Fruit fly (Drosophila melanogaster) whole organism, adult: ENCODE measurements around the gene Eip63F-1.

ENCODE experiments used
- CG11617 ChIP-seq: fragments of 200-800 bp; sonication (Bioruptor generic); optimal IDR thresholded peaks from 2 replicates; lab custom pipeline; 2017; ENCODE audit warnings: mild to moderate bottlenecking, missing biosample characterization, missing genetic modification reagents, missing genetic modification characterization
- CG12768 ChIP-seq: fragments of 200-800 bp; sonication (Bioruptor generic); optimal IDR thresholded peaks from 2 replicates; lab custom pipeline; 2017; ENCODE audit warnings: missing biosample characterization, missing genetic modification characterization, mild to moderate bottlenecking, moderate library complexity, missing genetic modification reagents
- CG14711 ChIP-seq: fragments of 200-800 bp; sonication (Bioruptor generic); optimal IDR thresholded peaks from 2 replicates; lab custom pipeline; 2018; ENCODE audit warnings: missing biosample characterization, mild to moderate bottlenecking, missing genetic modification characterization, moderate library complexity
- CG1620 ChIP-seq: fragments of 200-800 bp; sonication (Bioruptor generic); optimal IDR thresholded peaks from 2 replicates; lab custom pipeline; 2016; ENCODE audit warnings: missing biosample characterization, missing genetic modification characterization
- CG33017 ChIP-seq: fragments of 200-800 bp; sonication (Bioruptor generic); optimal IDR thresholded peaks from 2 replicates; lab custom pipeline; 2018; ENCODE audit warnings: missing biosample characterization, mild to moderate bottlenecking, missing genetic modification characterization, moderate library complexity
- CG5204 ChIP-seq: fragments of 200-800 bp; sonication (Bioruptor generic); optimal IDR thresholded peaks from 2 replicates; lab custom pipeline; 2016; ENCODE audit warnings: missing biosample characterization, missing genetic modification characterization
- CG7045 ChIP-seq: fragments of 200-800 bp; sonication (Bioruptor generic); optimal IDR thresholded peaks from 2 replicates; lab custom pipeline; 2017; ENCODE audit warnings: missing biosample characterization, mild to moderate bottlenecking, missing genetic modification characterization
- CG7101 ChIP-seq: fragments of 200-800 bp; sonication (Bioruptor generic); optimal IDR thresholded peaks from 2 replicates; lab custom pipeline; 2018; ENCODE audit warnings: missing biosample characterization, mild to moderate bottlenecking, missing genetic modification characterization, moderate library complexity
- Clk ChIP-seq: fragments of 200-800 bp; sonication (Bioruptor generic); optimal IDR thresholded peaks from 2 replicates; lab custom pipeline; 2017; ENCODE audit warnings: missing biosample characterization, missing genetic modification characterization
- Crg-1 ChIP-seq: fragments of 200-800 bp; sonication (Bioruptor generic); optimal IDR thresholded peaks from 2 replicates; lab custom pipeline; 2016; ENCODE audit warnings: missing biosample characterization, missing genetic modification characterization
- Hr96 ChIP-seq: fragments of 200-800 bp; sonication (Bioruptor generic); optimal IDR thresholded peaks from 2 replicates; lab custom pipeline; 2016; ENCODE audit warnings: missing biosample characterization, missing genetic modification characterization
- Mnt ChIP-seq: fragments of 200-800 bp; sonication (Bioruptor generic); optimal IDR thresholded peaks from 2 replicates; lab custom pipeline; 2016; ENCODE audit warnings: missing biosample characterization, mild to moderate bottlenecking, missing genetic modification characterization
- bab1 ChIP-seq: fragments of 200-800 bp; sonication (Bioruptor generic); optimal IDR thresholded peaks from 3 replicates; lab custom pipeline; 2019; ENCODE audit warnings: missing biosample characterization, mild to moderate bottlenecking, missing genetic modification characterization, moderate library complexity
- cic ChIP-seq: fragments of 200-800 bp; sonication (Bioruptor generic); optimal IDR thresholded peaks from 2 replicates; lab custom pipeline; 2017; ENCODE audit warnings: missing biosample characterization, mild to moderate bottlenecking, missing genetic modification characterization, moderate library complexity
- cnc ChIP-seq, 2 experiments: fragments of >200 bp; optimal IDR thresholded peaks; 2 replicates each; lab custom pipeline; 2017
- kay ChIP-seq: fragments of 200-800 bp; sonication (Bioruptor generic); peaks from one replicate; lab custom pipeline; 2016; ENCODE audit warnings: missing biosample characterization, missing genetic modification characterization, borderline replicate concordance
- ovo ChIP-seq: fragments of 200-800 bp; sonication (Bioruptor generic); optimal IDR thresholded peaks from 2 replicates; lab custom pipeline; 2016; ENCODE audit warnings: missing biosample characterization, missing genetic modification characterization
- pad ChIP-seq: fragments of 200-800 bp; sonication (Bioruptor generic); optimal IDR thresholded peaks from 3 replicates; lab custom pipeline; 2017; ENCODE audit warnings: missing biosample characterization, missing genetic modification characterization, mild to moderate bottlenecking, moderate library complexity, missing genetic modification reagents
- tj ChIP-seq: fragments of 200-800 bp; sonication (Bioruptor generic); optimal IDR thresholded peaks from 3 replicates; lab custom pipeline; 2017; ENCODE audit warnings: missing biosample characterization, mild to moderate bottlenecking, missing genetic modification characterization, moderate library complexity
- toe ChIP-seq: fragments of 200-800 bp; sonication (Bioruptor generic); optimal IDR thresholded peaks from 2 replicates; lab custom pipeline; 2016; ENCODE audit warnings: missing biosample characterization, missing genetic modification characterization

The Eip63F-1 gene

dm6 chr3L:3947301-3947941 is 12.0 kb upstream of the Eip63F-1 start, which contains the start of gene CG10853:
Gene CG10853 (plus strand): TSS chr3L:3947891.
- TF ChIP-seq cic (no peak), Clk (no peak), tj (no peak), CG5204 (GFP tag; lab: Kevin White, UChicago) (no peak), CG12768 (GFP tag; lab: Kevin White, UChicago) (no peak), CG14711 (no peak), ovo (GFP tag; lab: Kevin White, UChicago) (no peak), Hr96 (no peak), CG7101 (no peak), CG33017 (tag; lab: Kevin White, UChicago) (no peak), Mnt (no peak), toe (GFP tag; lab: Kevin White, UChicago) (no peak), bab1 (GFP tag; lab: Kevin White, UChicago) (no peak), CG7045 (GFP tag; lab: Kevin White, UChicago) (no peak)

- TF ChIP-seq cnc (optimal IDR thresholded peaks at IDR 0.05; lab: Kevin White, UChicago): no peak
- peak; percentile 87 for TF ChIP-seq Mnt
- TF ChIP-seq CG12768 (GFP tag; lab: Kevin White, UChicago): peak; percentile 54
- TF ChIP-seq CG14711: peak; percentile 34
- peak; percentile 50 for TF ChIP-seq CG7101
- peak; percentile 10 for TF ChIP-seq pad
- TF ChIP-seq Clk: no peak
- no peak for TF ChIP-seq CG5204 (GFP tag; lab: Kevin White, UChicago)
- no peak for TF ChIP-seq toe (GFP tag; lab: Kevin White, UChicago)
- peak; percentile 49 for TF ChIP-seq Hr96
- TF ChIP-seq cic: peak; percentile 87
- TF ChIP-seq CG7045 (GFP tag; lab: Kevin White, UChicago): no peak
- TF ChIP-seq kay (GFP tag; lab: Kevin White, UChicago): no peak
- TF ChIP-seq bab1 (GFP tag; lab: Kevin White, UChicago): peak; percentile 28
- peak; percentile 25 for TF ChIP-seq CG1620 (GFP tag; lab: Kevin White, UChicago)
- TF ChIP-seq ovo (GFP tag; lab: Kevin White, UChicago): no peak
- TF ChIP-seq Crg-1 (GFP tag; lab: Kevin White, UChicago): peak; percentile 7
- peak; percentile 55 for TF ChIP-seq CG33017 (tag; lab: Kevin White, UChicago)
- TF ChIP-seq tj: no peak
- TF ChIP-seq CG11617: peak; percentile 15
Observed at dm6 chr3L:3942241-3943028, 7.0 kb upstream of the Eip63F-1 start, which contains the start of the genes CG10863 and CG14982. Gene CG10863 (minus strand): TSS chr3L:3942465. Gene CG14982 (plus strand): TSS chr3L:3942710.

- peak; percentile 10 for TF ChIP-seq pad
- peak; percentile 24 for TF ChIP-seq bab1 (GFP tag; lab: Kevin White, UChicago)
- peak; percentile 67 for TF ChIP-seq CG12768 (GFP tag; lab: Kevin White, UChicago)
- TF ChIP-seq kay (GFP tag; lab: Kevin White, UChicago): peak; percentile 97
- TF ChIP-seq CG11617: peak; percentile 70
- peak; percentile 7 for TF ChIP-seq tj
- peak; percentile 53 for TF ChIP-seq CG7045 (GFP tag; lab: Kevin White, UChicago)
- no peak for TF ChIP-seq Crg-1 (GFP tag; lab: Kevin White, UChicago)
- peak; percentile 77 for TF ChIP-seq CG14711
- no peak for TF ChIP-seq CG5204 (GFP tag; lab: Kevin White, UChicago)
- TF ChIP-seq CG33017 (tag; lab: Kevin White, UChicago): peak; percentile 78
- TF ChIP-seq toe (GFP tag; lab: Kevin White, UChicago): no peak
- TF ChIP-seq cnc (optimal IDR thresholded peaks at IDR 0.05; lab: Kevin White, UChicago): no peak
- TF ChIP-seq CG1620 (GFP tag; lab: Kevin White, UChicago): no peak
- peak; percentile 86 for TF ChIP-seq cic
- peak; percentile 86 for TF ChIP-seq CG7101
- TF ChIP-seq Hr96: no peak
- TF ChIP-seq Mnt: peak; percentile 56
Observed at dm6 chr3L:3940075-3940819, 4.8 kb upstream of the Eip63F-1 start, which contains the start of gene CG12766. Gene CG12766 (minus strand): TSS chr3L:3940125.

dm6 chr3L:3937806-3938205 is 2.4 kb upstream of the Eip63F-1 start, which contains the start of gene CG10866:
Gene CG10866 (minus strand): TSS chr3L:3937992.
- TF ChIP-seq Hr96: no peak
- TF ChIP-seq CG11617: no peak

dm6 chr3L:3934110-3934509 is 1.3 kb downstream of the Eip63F-1 start:
- TF ChIP-seq pad: no peak
- TF ChIP-seq Clk: no peak
- no peak for TF ChIP-seq CG1620 (GFP tag; lab: Kevin White, UChicago)
- no peak for TF ChIP-seq bab1 (GFP tag; lab: Kevin White, UChicago)
- TF ChIP-seq CG5204 (GFP tag; lab: Kevin White, UChicago): no peak
- no peak for TF ChIP-seq CG33017 (tag; lab: Kevin White, UChicago)
- TF ChIP-seq CG12768 (GFP tag; lab: Kevin White, UChicago): no peak
- no peak for TF ChIP-seq cnc (optimal IDR thresholded peaks at IDR 0.05; lab: Kevin White, UChicago)
- no peak for TF ChIP-seq tj
- no peak for TF ChIP-seq CG7101
- TF ChIP-seq Mnt: no peak
- no peak for TF ChIP-seq Hr96
